Fruit fly (Drosophila melanogaster) whole organism, prepupa: Measurements from ENCODE around the gene Cpr72Ea.

Experiments
- CG10631 ChIP-seq: fragments of 200-800 bp; sonication (Bioruptor generic); optimal IDR thresholded peaks from 2 replicates; lab custom pipeline; 2016; ENCODE audit warnings: missing biosample characterization, missing genetic modification characterization
- CG6792 ChIP-seq: fragments of 200-800 bp; sonication (Bioruptor generic); optimal IDR thresholded peaks from 3 replicates; lab custom pipeline; 2016; ENCODE audit warnings: missing biosample characterization, missing genetic modification characterization
- CG6808 ChIP-seq: fragments of 200-800 bp; sonication (Bioruptor generic); optimal IDR thresholded peaks from 3 replicates; lab custom pipeline; 2017; ENCODE audit warnings: missing biosample characterization, missing genetic modification characterization, mild to moderate bottlenecking, moderate library complexity, missing genetic modification reagents
- cyc ChIP-seq: fragments of 200-800 bp; sonication (Bioruptor generic); optimal IDR thresholded peaks from 3 replicates; lab custom pipeline; 2016; ENCODE audit warnings: missing biosample characterization, missing genetic modification characterization

dm6 chr3L:16407815-16408608 lies 45.6 kb downstream of the Cpr72Ea start:
- TF ChIP-seq CG6808 (GFP tag; lab: Kevin White, UChicago) (no peak), CG10631 (peak; percentile 40), CG6792 (no peak), cyc (GFP tag; lab: Kevin White, UChicago) (no peak)
